Fruit fly (Drosophila melanogaster): Measurements from ENCODE around the gene Plod.
A peak's percentile ranks its signal among the peaks of the same experiment; 100 is the strongest.

The Plod gene

dm6 chr3L:11205608-11206336 lies at the start of gene Plod:
Gene Plod (minus strand): TSS chr3L:11206016.
- TF ChIP-seq CG17801 (GFP tag; optimal IDR thresholded peaks at IDR 0.05; ENCODE audit: partially characterized antibody) = peak; percentile 34

- TF ChIP-seq CG17801 (GFP tag; optimal IDR thresholded peaks at IDR 0.05; ENCODE audit: partially characterized antibody) = no peak
These were observed 48.8 kb upstream of the Plod start for dm6 chr3L:11254470-11255185.

dm6 chr3L:11253690-11254243 lies 48.0 kb upstream of the Plod start:
- no peak for TF ChIP-seq CG17801 (GFP tag; optimal IDR thresholded peaks at IDR 0.05; ENCODE audit: partially characterized antibody)

dm6 chr3L:11253140-11253539 lies 47.3 kb upstream of the Plod start:
- peak; percentile 34 for TF ChIP-seq CG17801 (GFP tag; optimal IDR thresholded peaks at IDR 0.05; ENCODE audit: partially characterized antibody)

dm6 chr3L:11252424-11253118 lies 46.8 kb upstream of the Plod start:
- no peak for TF ChIP-seq CG17801 (GFP tag; optimal IDR thresholded peaks at IDR 0.05; ENCODE audit: partially characterized antibody)

- peak; percentile 79 for TF ChIP-seq CG17801 (GFP tag; optimal IDR thresholded peaks at IDR 0.05; ENCODE audit: partially characterized antibody)
These were observed 46.1 kb upstream of the Plod start, which contains the start of gene scyl for dm6 chr3L:11251721-11252423. Gene scyl (plus strand): TSS chr3L:11252307.

dm6 chr3L:11248303-11248702 lies 42.5 kb upstream of the Plod start:
- peak; percentile 3 for TF ChIP-seq CG17801 (GFP tag; optimal IDR thresholded peaks at IDR 0.05; ENCODE audit: partially characterized antibody)

- TF ChIP-seq CG17801 (GFP tag; optimal IDR thresholded peaks at IDR 0.05; ENCODE audit: partially characterized antibody) = peak; percentile 68
These were observed 41.8 kb upstream of the Plod start for dm6 chr3L:11247370-11248255.

- peak; percentile 95 for TF ChIP-seq CG17801 (GFP tag; optimal IDR thresholded peaks at IDR 0.05; ENCODE audit: partially characterized antibody)
These were observed 40.5 kb upstream of the Plod start for dm6 chr3L:11246046-11246887.

dm6 chr3L:11244024-11244576 lies 38.3 kb upstream of the Plod start:
- no peak for TF ChIP-seq CG17801 (GFP tag; optimal IDR thresholded peaks at IDR 0.05; ENCODE audit: partially characterized antibody)

- no peak for TF ChIP-seq CG17801 (GFP tag; optimal IDR thresholded peaks at IDR 0.05; ENCODE audit: partially characterized antibody)
These were observed 37.5 kb upstream of the Plod start for dm6 chr3L:11243292-11243670.

- no peak for TF ChIP-seq CG17801 (GFP tag; optimal IDR thresholded peaks at IDR 0.05; ENCODE audit: partially characterized antibody)
These were observed 36.8 kb upstream of the Plod start for dm6 chr3L:11242410-11243291.

All from ovary, adult (tissue).